Fruit fly (Drosophila melanogaster): ENCODE results near the gene CG3557.
A peak's percentile ranks its signal among the peaks of the same experiment; 100 is the strongest.

The CG3557 gene

DNA sequence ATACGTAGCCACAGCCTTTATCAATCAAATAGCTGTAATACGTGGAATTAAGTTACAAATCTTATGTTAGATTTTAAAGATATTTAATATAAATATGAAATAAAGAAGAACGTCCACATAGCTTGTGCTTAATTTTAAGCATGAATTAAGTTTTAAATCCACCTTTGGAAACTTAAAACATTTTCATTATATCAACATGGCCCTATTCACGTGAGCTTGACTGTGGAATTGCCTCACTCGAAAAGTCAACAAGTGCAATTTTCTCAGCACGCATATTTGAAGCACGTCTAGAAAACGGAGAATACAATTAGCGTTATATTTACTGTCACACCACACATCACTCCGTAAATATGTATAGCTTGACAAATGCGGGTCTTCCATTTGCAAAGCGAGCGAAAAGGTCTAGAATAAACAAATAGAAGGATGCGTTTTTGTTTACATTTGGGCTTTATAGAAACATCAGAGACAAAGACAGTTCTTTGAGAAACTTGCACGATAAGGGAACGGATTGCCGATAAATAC, 21.9 kb downstream of the CG3557 start (continued):
- TF ChIP-seq Blimp-1 (GFP tag; optimal IDR thresholded peaks at IDR 0.05): peak; percentile 86
- TF ChIP-seq eg (GFP tag; IDR thresholded peaks at IDR 0.05): peak; percentile 98
- peak; percentile 92 for TF ChIP-seq lz (GFP tag; optimal IDR thresholded peaks at IDR 0.05)
- peak; percentile 95 to 97 for TF ChIP-seq ss (GFP tag; optimal IDR thresholded peaks at IDR 0.05)
- TF ChIP-seq CG11902 (GFP tag; optimal IDR thresholded peaks at IDR 0.05): peak; percentile 82
- TF ChIP-seq Eip78C (GFP tag): peak; percentile 99
- peak; percentile 87 for TF ChIP-seq fd59A (GFP tag; optimal IDR thresholded peaks at IDR 0.05)
- peak; percentile 93 for TF ChIP-seq spab (GFP tag; optimal IDR thresholded peaks at IDR 0.05)
- peak; percentile 67 for TF ChIP-seq Sox14 (GFP tag; optimal IDR thresholded peaks at IDR 0.05)
- TF ChIP-seq CG1621 (tag; optimal IDR thresholded peaks at IDR 0.05): peak; percentile 93
- TF ChIP-seq salr (GFP tag; optimal IDR thresholded peaks at IDR 0.05): peak; percentile 88
- TF ChIP-seq svp (GFP tag): peak; percentile 97
- peak; percentile 95 for TF ChIP-seq CG6276 (GFP tag; optimal IDR thresholded peaks at IDR 0.05)
- peak; percentile 95 for TF ChIP-seq CG8119 (GFP tag; IDR thresholded peaks at IDR 0.05)

DNA sequence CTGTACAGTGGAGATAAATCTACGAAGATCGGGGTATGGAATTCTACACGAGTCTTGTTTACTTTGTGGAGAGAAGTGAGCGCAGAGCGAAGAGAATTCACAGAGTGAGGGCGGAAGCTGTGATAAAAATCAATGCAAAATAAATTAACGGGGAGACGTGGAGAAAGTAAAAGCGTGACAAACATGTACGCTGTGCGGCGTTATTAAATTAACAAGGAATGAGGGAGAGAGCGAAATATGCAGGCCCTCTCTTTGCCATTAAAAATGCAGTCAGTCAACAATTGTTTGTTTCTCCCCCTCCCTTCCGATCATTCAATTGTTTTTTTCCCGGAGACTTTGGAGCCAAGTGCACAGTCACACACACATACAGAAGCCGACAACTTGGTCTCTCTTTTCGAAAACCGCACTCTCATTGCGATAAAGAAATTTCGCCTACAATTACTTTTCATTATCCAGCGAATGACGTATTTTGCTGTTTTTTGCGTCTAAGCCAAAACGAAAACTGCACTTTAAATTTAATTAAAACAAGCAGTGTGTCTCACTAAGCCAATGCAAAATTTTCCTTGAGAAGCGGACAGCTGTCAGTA, 22.7 kb downstream of the CG3557 start:
- peak; percentile 56 for TF ChIP-seq Lpt (GFP tag; optimal IDR thresholded peaks at IDR 0.05)
- peak; percentile 59 for TF ChIP-seq CG6276 (GFP tag; optimal IDR thresholded peaks at IDR 0.05)
- TF ChIP-seq Hr4 (GFP tag; optimal IDR thresholded peaks at IDR 0.05): no peak
- peak; percentile 45 for TF ChIP-seq dsx (GFP tag; optimal IDR thresholded peaks at IDR 0.05; ENCODE audit: poor library complexity, severe bottlenecking)
- TF ChIP-seq CG9139 (GFP tag; optimal IDR thresholded peaks at IDR 0.05): peak; percentile 70
- peak; percentile 30 for TF ChIP-seq CG1621 (tag; optimal IDR thresholded peaks at IDR 0.05)
- TF ChIP-seq Eip78C (GFP tag): no peak
- no peak for TF ChIP-seq CG32006 (GFP tag; optimal IDR thresholded peaks at IDR 0.05)
- TF ChIP-seq ss (GFP tag; optimal IDR thresholded peaks at IDR 0.05): peak; percentile 74 to 82
- no peak for TF ChIP-seq CG8632 (GFP tag; optimal IDR thresholded peaks at IDR 0.05)
- peak; percentile 21 for TF ChIP-seq Met (GFP tag; optimal IDR thresholded peaks at IDR 0.05)
- peak; percentile 3 for TF ChIP-seq topi (GFP tag; optimal IDR thresholded peaks at IDR 0.05)
- TF ChIP-seq CG34406 (GFP tag; optimal IDR thresholded peaks at IDR 0.05): no peak
- TF ChIP-seq CG8119 (GFP tag; IDR thresholded peaks at IDR 0.05): 0 out of 3 replicates have a peak, but pooled peaks have one; percentile 30
- peak; percentile 43 for TF ChIP-seq CG16779 (tag; optimal IDR thresholded peaks at IDR 0.05)
- TF ChIP-seq spab (GFP tag; optimal IDR thresholded peaks at IDR 0.05): peak; percentile 40
- TF ChIP-seq eg (GFP tag; IDR thresholded peaks at IDR 0.05): no peak
- no peak for TF ChIP-seq CG10669 (GFP tag; optimal IDR thresholded peaks at IDR 0.05)
- peak; percentile 13 for TF ChIP-seq CG6792 (GFP tag; optimal IDR thresholded peaks at IDR 0.05)
- TF ChIP-seq CG6808 (GFP tag; optimal IDR thresholded peaks at IDR 0.05): peak; percentile 62
- peak; percentile 89 for TF ChIP-seq Blimp-1 (GFP tag; optimal IDR thresholded peaks at IDR 0.05)
- TF ChIP-seq CG7368 (GFP tag; optimal IDR thresholded peaks at IDR 0.05): peak; percentile 23
- TF ChIP-seq svp (GFP tag): no peak
- TF ChIP-seq CG15336 (GFP tag; IDR thresholded peaks at IDR 0.05): peak; percentile 54
- TF ChIP-seq CG6854 (GFP tag; optimal IDR thresholded peaks at IDR 0.05): peak; percentile 53
- TF ChIP-seq Sox14 (GFP tag; optimal IDR thresholded peaks at IDR 0.05): peak; percentile 10
- peak; percentile 51 for TF ChIP-seq fkh (GFP tag; optimal IDR thresholded peaks at IDR 0.05)

DNA sequence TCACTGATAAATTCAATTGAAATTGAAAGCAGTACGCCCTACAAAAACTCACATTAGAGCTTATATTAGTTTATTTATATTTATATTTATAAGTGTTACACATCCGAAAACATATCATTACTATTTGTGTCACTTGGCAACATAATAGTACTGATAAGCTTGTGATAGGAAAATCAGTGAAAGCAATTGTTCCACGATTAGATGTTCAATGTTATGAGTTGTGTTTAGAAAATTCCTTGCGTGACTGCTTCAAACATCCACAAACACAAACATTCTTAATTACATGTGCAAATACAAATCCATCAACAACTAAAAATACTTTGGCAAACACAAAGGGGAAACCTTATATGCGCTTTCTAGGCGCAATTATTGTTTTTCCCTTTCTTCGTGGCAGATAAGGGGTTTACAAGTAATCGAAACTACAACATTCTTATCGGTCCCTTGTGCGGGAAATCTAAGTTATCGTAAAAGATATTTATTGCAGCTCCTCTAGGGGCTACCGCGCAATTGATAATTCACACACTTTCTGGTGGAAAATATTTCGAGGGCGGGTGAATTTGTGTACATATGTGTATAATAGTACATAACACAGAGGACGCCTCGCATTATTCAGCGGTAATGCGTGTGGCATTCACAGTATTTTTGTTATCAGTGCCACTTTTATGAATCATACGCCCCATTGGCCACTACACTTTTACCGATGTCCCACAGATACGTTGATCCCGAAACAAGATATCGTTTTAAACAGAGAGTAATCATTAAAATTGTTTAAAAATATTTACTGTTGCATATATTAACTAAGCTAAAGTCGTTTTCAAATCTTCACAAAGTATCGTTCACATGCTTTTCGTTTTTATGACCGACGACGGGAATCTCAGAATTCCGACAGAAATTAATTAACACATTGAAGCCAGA, 23.4 kb downstream of the CG3557 start:
- TF ChIP-seq Eip78C (GFP tag): peak; percentile 63
- no peak for TF ChIP-seq net (GFP tag; optimal IDR thresholded peaks at IDR 0.05)
- TF ChIP-seq CG9139 (GFP tag; optimal IDR thresholded peaks at IDR 0.05): no peak
- TF ChIP-seq CG15336 (GFP tag; IDR thresholded peaks at IDR 0.05): no peak
- TF ChIP-seq salr (GFP tag; optimal IDR thresholded peaks at IDR 0.05): no peak
- TF ChIP-seq CG8632 (GFP tag; optimal IDR thresholded peaks at IDR 0.05): no peak
- TF ChIP-seq spab (GFP tag; optimal IDR thresholded peaks at IDR 0.05): no peak
- TF ChIP-seq fkh (GFP tag; optimal IDR thresholded peaks at IDR 0.05): no peak
- TF ChIP-seq Blimp-1 (GFP tag; optimal IDR thresholded peaks at IDR 0.05): no peak
- TF ChIP-seq Eip75B (GFP tag; optimal IDR thresholded peaks at IDR 0.05): no peak
- no peak for TF ChIP-seq Sox14 (GFP tag; optimal IDR thresholded peaks at IDR 0.05)
- TF ChIP-seq Hr39 (GFP tag; optimal IDR thresholded peaks at IDR 0.05): no peak
- no peak for TF ChIP-seq eg (GFP tag; IDR thresholded peaks at IDR 0.05)
- peak; percentile 71 for TF ChIP-seq svp (GFP tag)
- TF ChIP-seq CG11294 (GFP tag; IDR thresholded peaks at IDR 0.05): no peak
- TF ChIP-seq CG1621 (tag; optimal IDR thresholded peaks at IDR 0.05): no peak
- TF ChIP-seq Smox (GFP tag; optimal IDR thresholded peaks at IDR 0.05): no peak

All from whole organism, prepupa.